Worm (Caenorhabditis elegans) whole organism, L4 larva: ENCODE measurements around the gene inx-10.

ENCODE experiments used
- D1046.2 ChIP-seq: fragments of 200-800 bp; sonication (Bioruptor generic); IDR thresholded peaks from 2 replicates; pipeline ENCODE4 v1.3.6; 2022; ENCODE audit warnings: missing genetic modification characterization, missing compliant biosample characterization
- T20F7.1 ChIP-seq: fragments of 200-800 bp; sonication (Bioruptor generic); optimal IDR thresholded peaks from 2 replicates; lab custom pipeline; 2018; ENCODE audit warnings: mild to moderate bottlenecking, missing genetic modification characterization, missing compliant biosample characterization
- T26A8.4 ChIP-seq: fragments of 200-800 bp; sonication (Bioruptor generic); IDR thresholded peaks from 2 replicates; pipeline ENCODE4 v1.3.6; 2022; ENCODE audit warnings: missing genetic modification characterization, missing compliant biosample characterization
- Y105C5A.15 ChIP-seq: fragments of 200-800 bp; sonication (Bioruptor generic); IDR thresholded peaks from 2 replicates; pipeline ENCODE4 v1.3.6; 2022; ENCODE audit warnings: missing genetic modification characterization, missing compliant biosample characterization
- ama-1 ChIP-seq: fragments of 150-350 bp; optimal IDR thresholded peaks from 2 replicates; lab custom pipeline; 2014; ENCODE audit warnings: inconsistent platforms, mixed read lengths
- ceh-32 ChIP-seq: sonication (generic microtip); optimal IDR thresholded peaks from 2 replicates; lab custom pipeline; 2016; ENCODE audit warnings: mild to moderate bottlenecking, missing genetic modification characterization, missing compliant biosample characterization; ENCODE audit not compliant: poor library complexity
- ceh-44 ChIP-seq: fragments of 200-800 bp; sonication (Bioruptor generic); IDR thresholded peaks from 2 replicates; pipeline ENCODE4 v1.3.6; 2022; ENCODE audit warnings: missing genetic modification reagents, missing genetic modification characterization, missing compliant biosample characterization
- ceh-62 ChIP-seq: sonication (generic microtip); optimal IDR thresholded peaks from 2 replicates; lab custom pipeline; 2017; ENCODE audit warnings: missing biosample characterization, missing genetic modification characterization
- ces-1 ChIP-seq: fragments of 150-350 bp; sonication (generic microtip); optimal IDR thresholded peaks from 4 replicates; lab custom pipeline; 2014; ENCODE audit warnings: missing biosample characterization, missing genetic modification reagents, missing genetic modification characterization
- cey-2 ChIP-seq: sonication (generic microtip); optimal IDR thresholded peaks from 3 replicates; lab custom pipeline; 2017; ENCODE audit warnings: missing genetic modification characterization, mild to moderate bottlenecking, missing compliant biosample characterization, antibody characterized with exemption, borderline replicate concordance; ENCODE audit not compliant: insufficient read depth
- ctbp-1 ChIP-seq: fragments of 200-800 bp; sonication (Bioruptor generic); IDR thresholded peaks from 2 replicates; pipeline ENCODE4 v1.3.6; 2022; ENCODE audit warnings: missing genetic modification reagents, missing genetic modification characterization, missing compliant biosample characterization
- daf-12 ChIP-seq: fragments of 150-350 bp; optimal IDR thresholded peaks from 2 replicates; lab custom pipeline; 2014; ENCODE audit warnings: missing biosample characterization, missing genetic modification reagents, missing genetic modification characterization
- daf-16 ChIP-seq, 3 experiments: sonication (generic microtip); optimal IDR thresholded peaks; 2 replicates each; lab custom pipeline; 2016 to 2017; ENCODE audit warnings: missing genetic modification characterization in 3 of 3, missing genetic modification reagents in 3 of 3, mild to moderate bottlenecking in 2 of 3, missing compliant biosample characterization in 2 of 3, missing biosample characterization in 1 of 3, moderate library complexity in 1 of 3
- daf-19 ChIP-seq: fragments of 200-800 bp; sonication (Bioruptor generic); conservative IDR thresholded peaks from 2 replicates; pipeline ENCODE4 v1.3.6; 2022; ENCODE audit warnings: missing genetic modification characterization, missing compliant biosample characterization
- daf-8 ChIP-seq: fragments of 200-800 bp; sonication (Bioruptor generic); IDR thresholded peaks from 2 replicates; pipeline ENCODE4 v1.3.6; 2022; ENCODE audit warnings: missing genetic modification characterization, missing compliant biosample characterization
- dmd-8 ChIP-seq: fragments of 200-800 bp; sonication (Bioruptor generic); IDR thresholded peaks from 2 replicates; pipeline ENCODE4 v1.3.6; 2022; ENCODE audit warnings: missing genetic modification characterization, missing compliant biosample characterization
- duxl-1 ChIP-seq: sonication (generic microtip); optimal IDR thresholded peaks from 2 replicates; lab custom pipeline; 2016; ENCODE audit warnings: mild to moderate bottlenecking, missing genetic modification characterization, moderate library complexity, missing compliant biosample characterization; ENCODE audit not compliant: poor library complexity
- egl-27 ChIP-seq: sonication (generic microtip); optimal IDR thresholded peaks from 3 replicates; lab custom pipeline; 2017; ENCODE audit warnings: missing biosample characterization, missing genetic modification reagents, missing genetic modification characterization
- egl-43 ChIP-seq: fragments of 200-800 bp; sonication (Bioruptor generic); IDR thresholded peaks from 2 replicates; pipeline ENCODE4 v1.3.6; 2022; ENCODE audit warnings: missing genetic modification reagents, missing genetic modification characterization, missing compliant biosample characterization
- fkh-10 ChIP-seq: fragments of 150-350 bp; optimal IDR thresholded peaks from 2 replicates; lab custom pipeline; 2014; ENCODE audit warnings: missing biosample characterization, missing genetic modification reagents, missing genetic modification characterization
- hif-1 ChIP-seq, 2 experiments: sonication (generic microtip); optimal IDR thresholded peaks; 2 replicates each; lab custom pipeline; 2016 to 2017; ENCODE audit warnings: missing compliant biosample characterization in 2 of 2, missing genetic modification characterization in 2 of 2, missing genetic modification reagents in 2 of 2, missing genotype in 2 of 2, mild to moderate bottlenecking in 1 of 2
- jun-1 ChIP-seq: fragments of 150-350 bp; optimal IDR thresholded peaks from 2 replicates; lab custom pipeline; 2014; ENCODE audit warnings: missing biosample characterization, missing genetic modification reagents, missing genetic modification characterization
- lin-13 ChIP-seq: fragments of 150-350 bp; optimal IDR thresholded peaks from 2 replicates; lab custom pipeline; 2014; ENCODE audit warnings: missing biosample characterization, missing genetic modification reagents, missing genetic modification characterization
- lir-3 ChIP-seq: sonication (generic microtip); optimal IDR thresholded peaks from 2 replicates; lab custom pipeline; 2016; ENCODE audit warnings: mild to moderate bottlenecking, missing genetic modification characterization, missing compliant biosample characterization
- mdl-1 ChIP-seq, 2 experiments: fragments of 150-350 bp in 1 of 2; sonication (generic microtip) in 1 of 2; optimal IDR thresholded peaks; 2 replicates each; lab custom pipeline; 2014 to 2017; ENCODE audit warnings: missing biosample characterization in 2 of 2, missing genetic modification characterization in 2 of 2
- mep-1 ChIP-seq: fragments of 150-350 bp; sonication (generic microtip); optimal IDR thresholded peaks from 3 replicates; lab custom pipeline; 2014; ENCODE audit warnings: missing biosample characterization, missing genetic modification characterization
- mxl-2 ChIP-seq: fragments of 200-800 bp; sonication (Bioruptor generic); conservative IDR thresholded peaks from 2 replicates; pipeline ENCODE4 v1.3.6; 2022; ENCODE audit warnings: missing genetic modification reagents, missing genetic modification characterization, missing compliant biosample characterization
- mxl-3 ChIP-seq: fragments of 200-800 bp; sonication (Bioruptor generic); optimal IDR thresholded peaks from 2 replicates; lab custom pipeline; 2018; ENCODE audit warnings: mild to moderate bottlenecking, missing genetic modification characterization, missing compliant biosample characterization
- nhr-237 ChIP-seq: sonication (generic microtip); optimal IDR thresholded peaks from 2 replicates; lab custom pipeline; 2017; ENCODE audit warnings: missing biosample characterization, missing genetic modification characterization
- nhr-76 ChIP-seq: fragments of 150-350 bp; optimal IDR thresholded peaks from 2 replicates; lab custom pipeline; 2014; ENCODE audit warnings: missing biosample characterization, missing genetic modification characterization
- php-3 ChIP-seq: fragments of 200-800 bp; sonication (Bioruptor generic); IDR thresholded peaks from 2 replicates; pipeline ENCODE4 v1.3.6; 2022; ENCODE audit warnings: missing genetic modification reagents, missing genetic modification characterization, missing compliant biosample characterization
- saeg-2 ChIP-seq: fragments of 200-800 bp; sonication (Bioruptor generic); IDR thresholded peaks from 2 replicates; pipeline ENCODE4 v1.3.6; 2022; ENCODE audit warnings: missing genetic modification reagents, missing genetic modification characterization, missing compliant biosample characterization
- skn-1 ChIP-seq: fragments of 150-350 bp; optimal IDR thresholded peaks from 2 replicates; lab custom pipeline; 2014; ENCODE audit warnings: missing biosample characterization, missing genetic modification characterization
- snpc-4 ChIP-seq: fragments of 150-350 bp; optimal IDR thresholded peaks from 2 replicates; lab custom pipeline; 2014; ENCODE audit warnings: missing biosample characterization, missing genetic modification characterization
- tra-1 ChIP-seq: fragments of 200-800 bp; sonication (Bioruptor generic); IDR thresholded peaks from 2 replicates; pipeline ENCODE4 v1.3.6; 2022; ENCODE audit warnings: missing genetic modification reagents, missing genetic modification characterization, missing compliant biosample characterization
- zfp-3 ChIP-seq: fragments of 200-800 bp; sonication (Bioruptor generic); conservative IDR thresholded peaks from 2 replicates; pipeline ENCODE4 v1.3.6; 2022; ENCODE audit warnings: missing genetic modification reagents, missing genetic modification characterization, missing compliant biosample characterization

Gene inx-10

DNA sequence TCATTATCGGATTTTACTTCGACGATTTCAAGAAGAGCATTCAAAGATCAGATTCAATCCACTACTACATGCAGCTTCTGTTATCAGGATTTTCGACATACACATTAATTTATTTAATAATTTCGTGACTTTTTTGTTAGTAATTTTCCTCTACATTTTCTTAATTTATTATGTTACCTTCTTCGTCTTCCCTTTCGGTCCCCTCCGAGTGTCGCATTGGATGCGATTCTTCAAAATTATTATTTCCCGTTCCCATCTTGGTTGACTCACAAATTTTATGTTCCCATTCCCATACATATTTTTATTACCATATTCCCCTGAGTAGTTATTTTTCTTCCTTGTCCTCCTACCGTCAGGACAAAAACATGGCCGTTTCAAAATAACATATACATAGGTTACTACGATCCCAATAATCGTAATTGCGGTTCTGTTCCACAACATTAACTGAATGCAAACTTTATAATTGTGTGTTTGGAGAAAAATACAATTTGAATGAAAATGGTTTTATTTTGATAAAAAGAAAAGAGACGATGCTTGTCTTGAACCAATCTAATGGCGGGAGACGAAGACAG is 48.0 kb downstream of the inx-10 start:
- TF ChIP-seq mep-1 (tag; lab: Kevin White, UChicago): peak; percentile 27
- TF ChIP-seq zfp-3 (GFP tag; lab: Robert Waterston, UW): peak; percentile 74; the same call in 1 of the 2 replicates
- peak; percentile 79 for TF ChIP-seq ama-1 (lab: Kevin White, UChicago)
- TF ChIP-seq T26A8.4: peak; percentile 82

DNA sequence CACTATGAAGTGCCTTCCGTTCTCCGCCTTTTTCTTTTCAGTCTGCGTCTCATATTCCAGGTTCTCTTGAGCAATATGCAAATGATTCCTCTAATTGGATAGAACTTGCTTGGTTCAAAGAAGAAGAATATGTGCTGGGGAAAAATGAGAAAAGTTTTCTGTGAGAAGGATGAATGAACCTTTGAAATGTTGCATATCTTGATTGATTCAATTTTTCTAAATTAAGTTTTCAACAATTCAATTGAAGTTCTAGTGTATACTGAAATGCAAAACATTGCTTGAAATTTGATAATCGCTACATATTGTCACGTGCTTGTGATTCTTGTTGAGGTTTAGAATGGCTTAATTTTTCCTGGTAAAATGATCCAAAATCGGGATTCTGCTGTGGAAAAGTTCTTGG is 49.7 kb downstream of the inx-10 start:
- TF ChIP-seq mdl-1 (tag; optimal IDR thresholded peaks at IDR 0.05; lab: Kevin White, UChicago): peak in 1 of 2 experiments; percentile 2
- TF ChIP-seq ces-1: peak; percentile 80
- no peak for TF ChIP-seq ceh-62
- TF ChIP-seq mxl-3 (GFP tag; lab: Kevin White, UChicago): no peak
- TF ChIP-seq ceh-44 (GFP tag; lab: Robert Waterston, UW): no peak
- no peak for TF ChIP-seq ceh-32
- TF ChIP-seq mxl-2 (GFP tag; lab: Robert Waterston, UW): no peak
- TF ChIP-seq T20F7.1 (GFP tag; lab: Kevin White, UChicago): no peak
- TF ChIP-seq lir-3 (tag; lab: Kevin White, UChicago): no peak
- no peak for TF ChIP-seq php-3
- no peak for TF ChIP-seq nhr-237 (tag; lab: Kevin White, UChicago)
- no peak for TF ChIP-seq ctbp-1
- TF ChIP-seq lin-13 (GFP tag; lab: Kevin White, UChicago): no peak
- no peak for TF ChIP-seq daf-16 (GFP tag; optimal IDR thresholded peaks at IDR 0.05; lab: Kevin White, UChicago)
- TF ChIP-seq daf-16 (tag; optimal IDR thresholded peaks at IDR 0.05; lab: Kevin White, UChicago): no peak
- no peak for TF ChIP-seq egl-27 (tag; lab: Kevin White, UChicago)
- TF ChIP-seq daf-8: no peak
- TF ChIP-seq snpc-4 (tag; lab: Kevin White, UChicago): no peak
- TF ChIP-seq Y105C5A.15 (GFP tag; lab: Robert Waterston, UW): no peak
- TF ChIP-seq daf-12 (tag; lab: Kevin White, UChicago): no peak
- no peak for TF ChIP-seq dmd-8 (GFP tag; lab: Robert Waterston, UW)
- TF ChIP-seq fkh-10 (GFP tag; lab: Kevin White, UChicago): peak; percentile 81
- TF ChIP-seq duxl-1 (tag; lab: Kevin White, UChicago): no peak
- TF ChIP-seq cey-2 (tag; lab: Kevin White, UChicago): no peak
- no peak for TF ChIP-seq D1046.2
- no peak for TF ChIP-seq jun-1
- TF ChIP-seq egl-43 (GFP tag; lab: Robert Waterston, UW): no peak
- no peak for TF ChIP-seq nhr-76 (tag; lab: Kevin White, UChicago)

DNA sequence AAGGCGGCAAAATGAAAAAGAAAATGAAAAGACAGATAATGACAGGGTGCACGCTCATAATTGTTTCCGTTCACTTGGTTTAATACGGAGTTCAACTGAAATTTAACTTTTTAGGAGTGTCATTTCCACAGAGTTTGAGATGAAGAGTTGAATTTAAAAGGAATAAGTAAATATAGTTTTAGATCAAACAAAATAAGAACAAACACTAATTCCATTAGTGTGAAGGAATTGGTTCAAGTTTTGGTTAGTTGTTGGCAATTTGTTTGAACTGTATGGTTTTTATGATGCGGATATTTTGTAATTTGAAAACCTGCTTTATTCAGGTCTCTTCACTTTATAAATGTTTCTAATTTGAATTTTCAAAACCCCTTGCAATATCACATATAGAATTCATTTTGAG is 50.6 kb downstream of the inx-10 start, which contains the start of gene B0222.15:
Gene B0222.15 (minus strand): TSS at position 101 of the 400 bp plus-strand sequence.
- TF ChIP-seq tra-1 (GFP tag; lab: Robert Waterston, UW) (no peak), skn-1 (tag; lab: Kevin White, UChicago) (no peak), saeg-2 (GFP tag; lab: Robert Waterston, UW) (no peak), ces-1 (no peak), lin-13 (GFP tag; lab: Kevin White, UChicago) (no peak), daf-19 (GFP tag; lab: Robert Waterston, UW) (no peak), ctbp-1 (no peak), daf-16 (GFP tag; optimal IDR thresholded peaks at IDR 0.05; lab: Kevin White, UChicago) (no peak), daf-16 (tag; optimal IDR thresholded peaks at IDR 0.05; lab: Kevin White, UChicago) (no peak), hif-1 (tag; optimal IDR thresholded peaks at IDR 0.05; lab: Kevin White, UChicago) (no peak)
- TF ChIP-seq, all 104 proteins: peak for 0
